Worm (Caenorhabditis elegans) whole organism, midembryonic: ENCODE data around the gene nlp-31.

Experiments used
- T22C8.4 ChIP-seq: fragments of 200-800 bp; sonication (Bioruptor generic); IDR thresholded peaks from 2 replicates; pipeline ENCODE4 v1.3.6; 2022; ENCODE audit warnings: missing genetic modification characterization, missing compliant biosample characterization
- flt-1 ChIP-seq: fragments of 200-800 bp; sonication (Bioruptor generic); IDR thresholded peaks from 2 replicates; pipeline ENCODE4 v1.3.6; 2022; ENCODE audit warnings: missing genetic modification characterization, missing compliant biosample characterization
- med-1 ChIP-seq: sonication (generic microtip); optimal IDR thresholded peaks from 2 replicates; lab custom pipeline; 2017; ENCODE audit warnings: missing genetic modification characterization, mild to moderate bottlenecking, missing compliant biosample characterization, antibody characterized with exemption, missing genetic modification reagents; ENCODE audit not compliant: insufficient read depth
- ref-1 ChIP-seq: fragments of 200-800 bp; sonication (Bioruptor generic); conservative IDR thresholded peaks from 2 replicates; pipeline ENCODE4 v1.3.6; 2022; ENCODE audit warnings: missing genetic modification reagents, missing genetic modification characterization, missing compliant biosample characterization
- tab-1 ChIP-seq: fragments of 200-800 bp; sonication (Bioruptor generic); IDR thresholded peaks from 2 replicates; pipeline ENCODE4 v1.3.6; 2022; ENCODE audit warnings: missing genetic modification characterization, missing compliant biosample characterization

- TF ChIP-seq T22C8.4 (GFP tag; lab: Robert Waterston, UW) (no peak), med-1 (no peak), tab-1 (GFP tag; lab: Robert Waterston, UW) (no peak), ref-1 (GFP tag; lab: Robert Waterston, UW) (no peak), flt-1 (no peak)
Measured at ce11 chrV:3953739-3954138, 26.1 kb upstream of the nlp-31 start, which contains the start of gene str-247.
